Fruit fly (Drosophila melanogaster): ENCODE measurements around the gene CG34012.

Gene CG34012

DNA sequence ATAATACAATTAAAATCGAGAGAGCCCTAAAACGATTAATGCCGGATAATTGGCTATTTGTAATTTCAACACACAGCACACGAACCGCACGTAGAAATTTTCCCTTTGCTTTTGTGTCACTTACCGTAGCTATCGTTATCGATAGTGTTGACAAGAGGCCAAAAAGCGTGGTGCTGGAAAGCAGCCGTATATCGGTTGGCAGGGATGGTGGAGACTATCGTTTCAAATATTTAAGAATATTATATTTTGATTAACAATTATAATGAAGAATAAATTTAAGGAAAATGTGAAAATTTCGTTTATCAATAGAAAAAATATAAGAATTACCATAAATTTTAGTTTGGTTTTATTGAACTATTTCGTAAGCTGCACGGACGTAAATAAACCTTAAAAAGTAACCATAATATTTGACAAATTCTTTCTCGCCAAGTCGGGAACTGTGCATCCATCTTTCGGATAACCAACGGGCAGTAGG lies 16.2 kb downstream of the CG34012 start, which contains the start of gene JIL-1 (continued):
- TF ChIP-seq pum (GFP tag; optimal IDR thresholded peaks at IDR 0.05) = peak; percentile 1
- no peak for TF ChIP-seq D (optimal IDR thresholded peaks at IDR 0.05)
- peak; percentile 1 for TF ChIP-seq D (GFP tag; optimal IDR thresholded peaks at IDR 0.05)
- TF ChIP-seq CG1024 (GFP tag; IDR thresholded peaks at IDR 0.05) = no peak; the same call in 1 of the 2 replicates
- no peak for TF ChIP-seq Hey (tag; optimal IDR thresholded peaks at IDR 0.05)
- no peak for TF ChIP-seq CG8359 (GFP tag; optimal IDR thresholded peaks at IDR 0.05; ENCODE audit: borderline replicate concordance)
- peak; percentile 83 for TF ChIP-seq CG11247 (GFP tag; IDR thresholded peaks at IDR 0.05)
- TF ChIP-seq ac (GFP tag; optimal IDR thresholded peaks at IDR 0.05) = no peak
- TF ChIP-seq CG10321 (GFP tag; IDR thresholded peaks at IDR 0.05) = no peak
- no peak for TF ChIP-seq kni (GFP tag; optimal IDR thresholded peaks at IDR 0.05)
- peak; percentile 76; the same call in 1 of the 2 replicates for TF ChIP-seq lmd (GFP tag; IDR thresholded peaks at IDR 0.05)
- TF ChIP-seq Dbx (GFP tag; IDR thresholded peaks at IDR 0.05) = peak; percentile 93
- no peak for TF ChIP-seq CG11398 (GFP tag; optimal IDR thresholded peaks at IDR 0.05)
- TF ChIP-seq Hmx (GFP tag; optimal IDR thresholded peaks at IDR 0.05) = no peak
- peak; percentile 94 for TF ChIP-seq Rfx (GFP tag; IDR thresholded peaks at IDR 0.05)
- TF ChIP-seq bowl (GFP tag; IDR thresholded peaks at IDR 0.05) = no peak; the same call in 1 of the 2 replicates
- TF ChIP-seq Drgx (GFP tag; IDR thresholded peaks at IDR 0.05) = peak; percentile 24; the same call in 1 of the 2 replicates
- peak; percentile 39 for TF ChIP-seq CG3281 (GFP tag; optimal IDR thresholded peaks at IDR 0.05)
- TF ChIP-seq CG32767 (GFP tag; IDR thresholded peaks at IDR 0.05) = 0 out of 2 replicates have a peak, but pooled peaks have one; percentile 29
- TF ChIP-seq CG15073 (GFP tag; optimal IDR thresholded peaks at IDR 0.05) = no peak
- peak; percentile 44 for TF ChIP-seq CG4424 (GFP tag; optimal IDR thresholded peaks at IDR 0.05)
- TF ChIP-seq Eip74EF (GFP tag; optimal IDR thresholded peaks at IDR 0.05) = no peak
- no peak for TF ChIP-seq crc (GFP tag; optimal IDR thresholded peaks at IDR 0.05)
- TF ChIP-seq Jarid2 (GFP tag; optimal IDR thresholded peaks at IDR 0.05) = peak; percentile 27
- TF ChIP-seq caup (GFP tag; optimal IDR thresholded peaks at IDR 0.05; ENCODE audit: severe bottlenecking) = peak; percentile 29
- TF ChIP-seq Deaf1 (tag; optimal IDR thresholded peaks at IDR 0.05) = peak; percentile 6
- TF ChIP-seq hkb (optimal IDR thresholded peaks at IDR 0.05) = no peak
- peak; percentile 26; the same call in 1 of the 2 replicates for TF ChIP-seq hkb (GFP tag; IDR thresholded peaks at IDR 0.05)
- TF ChIP-seq cas (GFP tag; IDR thresholded peaks at IDR 0.05) = peak; percentile 57
- no peak for TF ChIP-seq Lhr (GFP tag; optimal IDR thresholded peaks at IDR 0.05)
- peak; percentile 72 for TF ChIP-seq al (GFP tag; IDR thresholded peaks at IDR 0.05)
- peak; percentile 41; the same call in 1 of the 2 replicates for TF ChIP-seq CG14667 (GFP tag; IDR thresholded peaks at IDR 0.05)
- TF ChIP-seq gsb (GFP tag; IDR thresholded peaks at IDR 0.05) = peak; percentile 28; the same call in 1 of the 2 replicates
- TF ChIP-seq toy (GFP tag; IDR thresholded peaks at IDR 0.05) = peak; percentile 43; the same call in 1 of the 2 replicates
- TF ChIP-seq Oli (tag; optimal IDR thresholded peaks at IDR 0.05) = peak; percentile 35
- no peak for TF ChIP-seq CG8765 (GFP tag; IDR thresholded peaks at IDR 0.05)
- TF ChIP-seq dmrt11E (tag; optimal IDR thresholded peaks at IDR 0.05) = peak; percentile 36
- TF ChIP-seq Ptx1 (GFP tag; IDR thresholded peaks at IDR 0.05) = peak; percentile 80
- peak; percentile 8 for TF ChIP-seq emc (GFP tag; optimal IDR thresholded peaks at IDR 0.05)
- TF ChIP-seq luna (GFP tag; optimal IDR thresholded peaks at IDR 0.05) = no peak
- no peak for TF ChIP-seq Spps (tag; optimal IDR thresholded peaks at IDR 0.05)
- TF ChIP-seq B-H2 (GFP tag; optimal IDR thresholded peaks at IDR 0.05) = peak; percentile 86
- peak; percentile 50 for TF ChIP-seq Hsf (GFP tag; optimal IDR thresholded peaks at IDR 0.05)
- peak; percentile 30 for TF ChIP-seq unpg (GFP tag; optimal IDR thresholded peaks at IDR 0.05)
- no peak for TF ChIP-seq bigmax (GFP tag; optimal IDR thresholded peaks at IDR 0.05)
- TF ChIP-seq btn (GFP tag; optimal IDR thresholded peaks at IDR 0.05) = no peak
- peak; percentile 17 for TF ChIP-seq cwo (GFP tag; optimal IDR thresholded peaks at IDR 0.05)
- TF ChIP-seq pan (optimal IDR thresholded peaks at IDR 0.05) = no peak
- peak in 1 of 2 experiments; percentile 68 for TF ChIP-seq pan (GFP tag; optimal IDR thresholded peaks at IDR 0.05 in 1 of 2, IDR thresholded peaks at IDR 0.05 in 1 of 2)
- TF ChIP-seq ERR (GFP tag; optimal IDR thresholded peaks at IDR 0.05) = no peak
- peak; percentile 9; the same call in 1 of the 2 replicates for TF ChIP-seq Nf-YA (GFP tag; IDR thresholded peaks at IDR 0.05)
